Fruit fly (Drosophila melanogaster): ENCODE results near the gene CG44194.
A peak's percentile ranks its signal among the peaks of the same experiment; 100 is the strongest.

- peak; percentile 33 for TF ChIP-seq sv (GFP tag; optimal IDR thresholded peaks at IDR 0.05)
- peak; percentile 63 for TF ChIP-seq fru (GFP tag; optimal IDR thresholded peaks at IDR 0.05)
- TF ChIP-seq Dif (GFP tag; optimal IDR thresholded peaks at IDR 0.05; ENCODE audit: partially characterized antibody) = no peak
- no peak for TF ChIP-seq Myc (optimal IDR thresholded peaks at IDR 0.05)
- peak; percentile 74 for TF ChIP-seq Sp1 (GFP tag; optimal IDR thresholded peaks at IDR 0.05)
- peak; percentile 37 for TF ChIP-seq brk (GFP tag; optimal IDR thresholded peaks at IDR 0.05)
- TF ChIP-seq Hr83 (GFP tag; optimal IDR thresholded peaks at IDR 0.05; ENCODE audit: poor library complexity, severe bottlenecking) = peak; percentile 36
- TF ChIP-seq psq (GFP tag; optimal IDR thresholded peaks at IDR 0.05) = peak; percentile 18
- TF ChIP-seq tai (GFP tag; optimal IDR thresholded peaks at IDR 0.05) = no peak
- TF ChIP-seq Dfd (GFP tag; optimal IDR thresholded peaks at IDR 0.05) = no peak
- TF ChIP-seq jim (GFP tag; optimal IDR thresholded peaks at IDR 0.05) = peak; percentile 64
- TF ChIP-seq dsf (GFP tag; optimal IDR thresholded peaks at IDR 0.05; ENCODE audit: borderline replicate concordance) = no peak
- TF ChIP-seq Jra (GFP tag; optimal IDR thresholded peaks at IDR 0.05) = no peak
Measured at dm6 chr3R:12981334-12982166, 16.0 kb downstream of the CG44194 start.

All from whole organism, wandering third instar larva.